Worm (Caenorhabditis elegans) whole organism, late embryonic: Measurements from ENCODE around the gene tasp-1.

Source experiments
- C38D4.7 ChIP-seq: fragments of 200-800 bp; sonication (Bioruptor generic); optimal IDR thresholded peaks from 2 replicates; lab custom pipeline; 2018; ENCODE audit warnings: mild to moderate bottlenecking, missing genetic modification characterization, moderate library complexity, missing compliant biosample characterization
- T23F11.4 ChIP-seq: fragments of 200-800 bp; sonication (Bioruptor generic); optimal IDR thresholded peaks from 2 replicates; lab custom pipeline; 2018; ENCODE audit warnings: mild to moderate bottlenecking, missing genetic modification characterization, missing compliant biosample characterization
- Y22D7AL.16 ChIP-seq: sonication (generic microtip); optimal IDR thresholded peaks from 2 replicates; lab custom pipeline; 2016; ENCODE audit warnings: missing genetic modification characterization, missing compliant biosample characterization
- ahr-1 ChIP-seq: sonication (generic microtip); optimal IDR thresholded peaks from 2 replicates; lab custom pipeline; 2016; ENCODE audit warnings: missing genetic modification characterization, missing compliant biosample characterization
- ceh-14 ChIP-seq: sonication (generic microtip); optimal IDR thresholded peaks from 2 replicates; lab custom pipeline; 2016; ENCODE audit warnings: missing genotype, missing genetic modification characterization, missing compliant biosample characterization
- ceh-19 ChIP-seq: fragments of 200-800 bp; sonication (Bioruptor generic); optimal IDR thresholded peaks from 2 replicates; lab custom pipeline; 2018; ENCODE audit warnings: mild to moderate bottlenecking, missing genetic modification characterization, missing compliant biosample characterization
- ceh-22 ChIP-seq: sonication (generic microtip); optimal IDR thresholded peaks from 2 replicates; lab custom pipeline; 2017; ENCODE audit warnings: missing biosample characterization, missing genetic modification characterization
- ceh-30 ChIP-seq: fragments of 150-350 bp; optimal IDR thresholded peaks from 2 replicates; lab custom pipeline; 2014; ENCODE audit warnings: missing biosample characterization, missing genetic modification characterization
- ceh-31 ChIP-seq: sonication (generic microtip); optimal IDR thresholded peaks from 2 replicates; lab custom pipeline; 2016; ENCODE audit warnings: missing genetic modification characterization, missing compliant biosample characterization
- ceh-34 ChIP-seq: sonication (generic microtip); optimal IDR thresholded peaks from 2 replicates; lab custom pipeline; 2016; ENCODE audit warnings: mild to moderate bottlenecking, missing genetic modification characterization, missing compliant biosample characterization
- ceh-45 ChIP-seq: fragments of 200-800 bp; sonication (Bioruptor generic); IDR thresholded peaks from 2 replicates; pipeline ENCODE4 v1.3.6; 2022; ENCODE audit warnings: missing genetic modification reagents, missing genetic modification characterization, missing compliant biosample characterization
- ceh-48 ChIP-seq: sonication (generic microtip); optimal IDR thresholded peaks from 2 replicates; lab custom pipeline; 2016; ENCODE audit warnings: missing genetic modification characterization, inconsistent platforms, missing compliant biosample characterization
- ceh-9 ChIP-seq: sonication (generic microtip); optimal IDR thresholded peaks from 2 replicates; lab custom pipeline; 2016; ENCODE audit warnings: mild to moderate bottlenecking, missing genetic modification characterization, inconsistent platforms, missing compliant biosample characterization
- che-1 ChIP-seq: sonication (generic microtip); optimal IDR thresholded peaks from 2 replicates; lab custom pipeline; 2016; ENCODE audit warnings: mild to moderate bottlenecking, missing genetic modification characterization, missing compliant biosample characterization
- elt-2 ChIP-seq: sonication (generic microtip); optimal IDR thresholded peaks from 2 replicates; lab custom pipeline; 2016; ENCODE audit warnings: missing genetic modification reagents, missing genetic modification characterization, missing compliant biosample characterization
- fax-1 ChIP-seq: sonication (generic microtip); optimal IDR thresholded peaks from 2 replicates; lab custom pipeline; 2016; ENCODE audit warnings: missing genotype, missing genetic modification characterization, missing compliant biosample characterization
- fkh-10 ChIP-seq: fragments of 150-350 bp; optimal IDR thresholded peaks from 2 replicates; lab custom pipeline; 2014; ENCODE audit warnings: missing biosample characterization, missing genetic modification reagents, missing genetic modification characterization
- hlh-13 ChIP-seq: fragments of 200-800 bp; sonication (Bioruptor generic); optimal IDR thresholded peaks from 2 replicates; lab custom pipeline; 2018; ENCODE audit warnings: mild to moderate bottlenecking, missing genetic modification characterization, missing compliant biosample characterization
- hlh-30 ChIP-seq: sonication (generic microtip); optimal IDR thresholded peaks from 2 replicates; lab custom pipeline; 2017; ENCODE audit warnings: antibody characterized with exemption, missing genetic modification characterization, missing compliant biosample characterization; ENCODE audit not compliant: insufficient read depth
- hlh-6 ChIP-seq: sonication (generic microtip); optimal IDR thresholded peaks from 2 replicates; lab custom pipeline; 2016; ENCODE audit warnings: missing genotype, missing genetic modification characterization, missing compliant biosample characterization
- madf-2 ChIP-seq: sonication (generic microtip); optimal IDR thresholded peaks from 2 replicates; lab custom pipeline; 2017; ENCODE audit warnings: missing genetic modification characterization, missing compliant biosample characterization
- mec-3 ChIP-seq: sonication (generic microtip); optimal IDR thresholded peaks from 2 replicates; lab custom pipeline; 2016; ENCODE audit warnings: borderline replicate concordance, missing genetic modification characterization, missing compliant biosample characterization
- nfya-1 ChIP-seq: sonication (generic microtip); optimal IDR thresholded peaks from 2 replicates; lab custom pipeline; 2017; ENCODE audit warnings: missing genetic modification characterization, mild to moderate bottlenecking, missing compliant biosample characterization, antibody characterized with exemption, moderate library complexity
- odd-2 ChIP-seq: sonication (generic microtip); optimal IDR thresholded peaks from 2 replicates; lab custom pipeline; 2017; ENCODE audit warnings: antibody characterized with exemption, mild to moderate bottlenecking, missing genetic modification characterization, missing compliant biosample characterization
- pag-3 ChIP-seq: sonication (generic microtip); optimal IDR thresholded peaks from 2 replicates; lab custom pipeline; 2016; ENCODE audit warnings: missing compliant biosample characterization, missing genetic modification characterization, borderline replicate concordance
- pha-2 ChIP-seq: sonication (generic microtip); optimal IDR thresholded peaks from 2 replicates; lab custom pipeline; 2017; ENCODE audit warnings: mild to moderate bottlenecking, missing genetic modification characterization, missing compliant biosample characterization
- pha-4 ChIP-seq: fragments of 150-350 bp; optimal IDR thresholded peaks from 2 replicates; lab custom pipeline; 2018; ENCODE audit warnings: missing biosample characterization, missing genetic modification reagents, missing genetic modification characterization
- pros-1 ChIP-seq: fragments of 150-350 bp; optimal IDR thresholded peaks from 2 replicates; lab custom pipeline; 2014; ENCODE audit warnings: missing biosample characterization, missing genetic modification reagents, missing genetic modification characterization
- sdc-2 ChIP-seq: sonication (generic microtip); optimal IDR thresholded peaks from 2 replicates; lab custom pipeline; 2016; ENCODE audit warnings: missing genotype, missing genetic modification characterization, missing compliant biosample characterization
- sox-4 ChIP-seq: sonication (generic microtip); optimal IDR thresholded peaks from 2 replicates; lab custom pipeline; 2017; ENCODE audit warnings: mild to moderate bottlenecking, missing genetic modification characterization, inconsistent platforms, missing compliant biosample characterization
- tbx-2 ChIP-seq: sonication (generic microtip); optimal IDR thresholded peaks from 2 replicates; lab custom pipeline; 2016; ENCODE audit warnings: missing genetic modification characterization, missing compliant biosample characterization
- unc-3 ChIP-seq, 2 experiments: fragments of 200-800 bp in 1 of 2; sonication (Bioruptor generic) in 1 of 2; sonication (generic microtip) in 1 of 2; conservative IDR thresholded peaks in 1 of 2; optimal IDR thresholded peaks in 1 of 2; 2 replicates each; pipeline versions ENCODE4 v1.3.6 to Lab custom; 2016 to 2022; ENCODE audit warnings: missing compliant biosample characterization in 2 of 2, missing genetic modification characterization in 2 of 2, missing genetic modification reagents in 1 of 2
- unc-42 ChIP-seq: sonication (generic microtip); optimal IDR thresholded peaks from 2 replicates; lab custom pipeline; 2016; ENCODE audit warnings: missing genotype, missing genetic modification characterization, missing compliant biosample characterization
- unc-55 ChIP-seq: sonication (generic microtip); optimal IDR thresholded peaks from 2 replicates; lab custom pipeline; 2017; ENCODE audit warnings: missing biosample characterization, missing genetic modification reagents, missing genetic modification characterization
- unc-86 ChIP-seq: sonication (generic microtip); optimal IDR thresholded peaks from 2 replicates; lab custom pipeline; 2016; ENCODE audit warnings: missing genetic modification characterization, missing compliant biosample characterization

Gene tasp-1

ce11 chrIII:10740518-10740917 is 18.6 kb upstream of the tasp-1 start, which contains the start of gene K01G5.8:
K01G5.8 (minus strand) TSS chrIII:10740772.
- TF ChIP-seq sdc-2 (tag; lab: Kevin White, UChicago), result no peak
- TF ChIP-seq unc-86 (tag; lab: Kevin White, UChicago), result no peak
- TF ChIP-seq mec-3 (tag; lab: Kevin White, UChicago), result no peak
- TF ChIP-seq ahr-1, result no peak

DNA sequence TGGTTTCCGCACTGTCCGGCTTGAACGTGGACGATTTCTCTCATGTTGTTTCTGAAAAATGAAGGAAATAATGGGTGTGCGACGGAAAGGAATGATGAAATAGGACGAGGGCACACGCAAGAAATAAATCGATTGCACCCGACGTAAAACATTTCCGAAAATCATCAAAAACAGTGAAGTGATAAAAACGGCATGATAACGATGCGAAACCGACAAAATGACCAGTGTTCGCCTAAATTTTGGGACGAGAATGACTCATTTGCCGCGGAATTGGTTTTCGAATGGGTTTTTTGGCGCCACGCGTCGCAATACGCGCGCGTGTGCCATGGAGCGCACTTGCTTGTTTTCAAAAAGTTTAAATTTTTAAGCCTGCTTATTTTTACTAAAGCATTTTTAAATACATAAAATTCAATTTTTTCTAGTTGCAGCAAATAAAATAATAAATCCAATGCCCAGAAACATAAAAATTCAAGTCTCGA is 16.7 kb upstream of the tasp-1 start, which contains the start of the genes tbb-1 and rib-2:
Gene tbb-1 (minus strand): TSS at position 51 of the 479 bp plus-strand sequence.
Gene rib-2 (plus strand): TSS at position 429 of the 479 bp plus-strand sequence.
- TF ChIP-seq ceh-31 (tag; lab: Kevin White, UChicago) (peak; percentile 21), che-1 (no peak), madf-2 (tag; lab: Kevin White, UChicago) (no peak), ceh-14 (peak; percentile 11), ceh-19 (GFP tag; lab: Kevin White, UChicago) (no peak), pros-1 (tag; lab: Kevin White, UChicago) (no peak), nfya-1 (peak; percentile 34), ceh-30 (tag; lab: Kevin White, UChicago) (peak; percentile 32), ceh-22 (tag; lab: Kevin White, UChicago) (no peak), fkh-10 (GFP tag; lab: Kevin White, UChicago) (no peak), fax-1 (tag; lab: Kevin White, UChicago) (no peak), ceh-34 (tag; lab: Kevin White, UChicago) (peak; percentile 24), elt-2 (peak; percentile 37), unc-3 (GFP tag; conservative IDR thresholded peaks at IDR 0.05; lab: Robert Waterston, UW) (no peak), unc-3 (tag; optimal IDR thresholded peaks at IDR 0.05; lab: Kevin White, UChicago) (no peak), ahr-1 (no peak), hlh-13 (no peak), tbx-2 (tag; lab: Kevin White, UChicago) (peak; percentile 21), Y22D7AL.16 (tag; lab: Kevin White, UChicago) (no peak), unc-42 (tag; lab: Kevin White, UChicago) (peak; percentile 31)

DNA sequence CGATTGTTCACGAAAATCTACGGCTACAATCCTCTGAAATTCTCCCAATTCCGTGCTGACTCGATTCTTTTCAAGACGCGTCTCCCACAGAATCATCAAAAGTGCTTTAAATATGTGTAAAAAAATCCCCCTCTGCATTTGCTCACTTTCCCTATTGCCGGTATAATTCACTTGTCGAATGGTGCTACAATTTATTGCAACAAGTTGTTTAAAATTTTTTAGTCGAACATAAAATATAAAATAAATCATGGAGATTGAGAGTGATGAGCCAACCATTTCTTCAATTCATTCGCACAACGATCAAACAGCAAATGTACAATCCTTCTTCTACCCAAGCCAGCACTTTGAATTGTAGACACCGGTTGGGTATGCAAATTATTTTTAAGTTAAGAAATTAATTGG is 12.7 kb upstream of the tasp-1 start:
- TF ChIP-seq T23F11.4, result no peak
- no peak for TF ChIP-seq tbx-2 (tag; lab: Kevin White, UChicago)
- TF ChIP-seq ceh-45 (GFP tag; lab: Robert Waterston, UW), result no peak
- TF ChIP-seq fkh-10 (GFP tag; lab: Kevin White, UChicago), result no peak
- no peak for TF ChIP-seq pha-4 (tag; lab: Kevin White, UChicago)
- TF ChIP-seq ceh-9 (tag; lab: Kevin White, UChicago), result no peak
- TF ChIP-seq hlh-6, result no peak
- no peak for TF ChIP-seq odd-2 (tag; lab: Kevin White, UChicago)
- no peak for TF ChIP-seq hlh-13
- no peak for TF ChIP-seq ceh-48 (tag; lab: Kevin White, UChicago)
- TF ChIP-seq C38D4.7, result no peak
- no peak for TF ChIP-seq sox-4 (tag; lab: Kevin White, UChicago)
- TF ChIP-seq hlh-30 (tag; lab: Kevin White, UChicago), result no peak
- no peak for TF ChIP-seq pha-2 (tag; lab: Kevin White, UChicago)
- TF ChIP-seq nfya-1, result no peak
- no peak for TF ChIP-seq sdc-2 (tag; lab: Kevin White, UChicago)
- no peak for TF ChIP-seq pag-3 (tag; lab: Kevin White, UChicago)
- TF ChIP-seq unc-55 (GFP tag; lab: Kevin White, UChicago), result no peak
